Worm (Caenorhabditis elegans) whole organism, L1 larva: Measurements from ENCODE around the gene prx-10.

Experiments
- C04F5.9 ChIP-seq: sonication (generic microtip); optimal IDR thresholded peaks from 2 replicates; lab custom pipeline; 2016; ENCODE audit warnings: missing genetic modification characterization, missing compliant biosample characterization
- C16A3.4 ChIP-seq: fragments of 150-350 bp; optimal IDR thresholded peaks from 2 replicates; lab custom pipeline; 2014; ENCODE audit warnings: missing biosample characterization, missing genetic modification characterization
- C34B4.2 ChIP-seq: sonication (generic microtip); optimal IDR thresholded peaks from 2 replicates; lab custom pipeline; 2017; ENCODE audit warnings: mild to moderate bottlenecking, missing genetic modification characterization, missing compliant biosample characterization
- F16B12.6 ChIP-seq: fragments of 150-350 bp; optimal IDR thresholded peaks from 2 replicates; lab custom pipeline; 2014; ENCODE audit warnings: missing biosample characterization, missing genetic modification characterization
- aha-1 ChIP-seq: fragments of 150-350 bp; optimal IDR thresholded peaks from 2 replicates; lab custom pipeline; 2014; ENCODE audit warnings: missing biosample characterization, missing genetic modification characterization
- alr-1 ChIP-seq: fragments of 200-800 bp; sonication (Bioruptor generic); optimal IDR thresholded peaks from 2 replicates; lab custom pipeline; 2018; ENCODE audit warnings: borderline replicate concordance, mild to moderate bottlenecking, missing genetic modification characterization, missing compliant biosample characterization
- ceh-8 ChIP-seq: fragments of 200-800 bp; sonication (Bioruptor generic); optimal IDR thresholded peaks from 2 replicates; lab custom pipeline; 2018; ENCODE audit warnings: mild to moderate bottlenecking, missing genetic modification characterization, moderate library complexity, missing compliant biosample characterization
- ceh-82 ChIP-seq, 3 experiments: fragments of 150-350 bp in 1 of 3; sonication (generic microtip) in 2 of 3; optimal IDR thresholded peaks; 2 replicates each; lab custom pipeline; 2014 to 2017; ENCODE audit warnings: missing biosample characterization in 3 of 3, missing genetic modification characterization in 3 of 3
- efl-1 ChIP-seq, 4 experiments: fragments of 150-350 bp; optimal IDR thresholded peaks in 3 of 4; peaks in 1 of 4; 1 replicate in 1 of 4; 2 replicates in 3 of 4; lab custom pipeline; 2014; ENCODE audit warnings: missing biosample characterization in 2 of 4, missing genetic modification characterization in 2 of 4, missing genetic modification reagents in 2 of 4
- efl-3 ChIP-seq: fragments of 200-800 bp; sonication (Bioruptor generic); optimal IDR thresholded peaks from 2 replicates; lab custom pipeline; 2018; ENCODE audit warnings: mild to moderate bottlenecking, missing genetic modification characterization, missing compliant biosample characterization
- egl-13 ChIP-seq: sonication (generic microtip); optimal IDR thresholded peaks from 2 replicates; lab custom pipeline; 2016; ENCODE audit warnings: missing genotype, missing genetic modification reagents, missing genetic modification characterization, missing compliant biosample characterization
- egl-27 ChIP-seq, 2 experiments: fragments of 150-350 bp in 1 of 2; sonication (generic microtip); optimal IDR thresholded peaks; 3 replicates each; lab custom pipeline; 2017 to 2018; ENCODE audit warnings: missing biosample characterization in 2 of 2, missing genetic modification characterization in 2 of 2, missing genetic modification reagents in 2 of 2
- elt-2 ChIP-seq: sonication (generic microtip); optimal IDR thresholded peaks from 2 replicates; lab custom pipeline; 2016; ENCODE audit warnings: missing genetic modification characterization, mild to moderate bottlenecking, inconsistent platforms, missing compliant biosample characterization, missing genetic modification reagents
- elt-3 ChIP-seq, 6 experiments: fragments of 150-350 bp in 1 of 6; sonication (generic microtip); optimal IDR thresholded peaks; 2 replicates each; lab custom pipeline; 2017 to 2018; ENCODE audit warnings: missing biosample characterization in 6 of 6, missing genetic modification characterization in 6 of 6, inconsistent platforms in 1 of 6
- ets-5 ChIP-seq: fragments of 200-800 bp; sonication (Bioruptor generic); IDR thresholded peaks from 2 replicates; pipeline ENCODE4 v1.3.6; 2022; ENCODE audit warnings: missing genetic modification characterization, missing compliant biosample characterization
- fkh-10 ChIP-seq: sonication (generic microtip); optimal IDR thresholded peaks from 2 replicates; lab custom pipeline; 2017; ENCODE audit warnings: missing biosample characterization, missing genetic modification reagents, missing genetic modification characterization
- fkh-4 ChIP-seq: sonication (generic microtip); optimal IDR thresholded peaks from 2 replicates; lab custom pipeline; 2016; ENCODE audit warnings: missing compliant biosample characterization, missing genetic modification characterization, borderline replicate concordance
- hlh-17 ChIP-seq: fragments of 200-800 bp; sonication (Bioruptor generic); optimal IDR thresholded peaks from 2 replicates; lab custom pipeline; 2018; ENCODE audit warnings: missing genetic modification characterization, mild to moderate bottlenecking, missing compliant biosample characterization, moderate library complexity, borderline replicate concordance
- hlh-4 ChIP-seq: sonication (generic microtip); optimal IDR thresholded peaks from 2 replicates; lab custom pipeline; 2016; ENCODE audit warnings: mild to moderate bottlenecking, missing genetic modification characterization, missing compliant biosample characterization
- hpl-2 ChIP-seq: fragments of 150-350 bp; optimal IDR thresholded peaks from 2 replicates; lab custom pipeline; 2014; ENCODE audit warnings: missing biosample characterization, missing genetic modification reagents, missing genetic modification characterization
- lin-13 ChIP-seq: fragments of 150-350 bp; optimal IDR thresholded peaks from 2 replicates; lab custom pipeline; 2014; ENCODE audit warnings: missing biosample characterization, missing genetic modification reagents, missing genetic modification characterization
- lin-35 ChIP-seq, 2 experiments: fragments of 150-350 bp; optimal IDR thresholded peaks; 2 replicates each; lab custom pipeline; 2014; ENCODE audit warnings: missing biosample characterization in 2 of 2, missing genetic modification characterization in 2 of 2, missing genetic modification reagents in 2 of 2
- lin-39 ChIP-seq: fragments of 150-350 bp; optimal IDR thresholded peaks from 2 replicates; lab custom pipeline; 2014; ENCODE audit warnings: missing biosample characterization, missing genetic modification reagents, missing genetic modification characterization
- lsy-2 ChIP-seq, 2 experiments: fragments of 150-350 bp; optimal IDR thresholded peaks; 2 replicates each; lab custom pipeline; 2014; ENCODE audit warnings: missing biosample characterization in 2 of 2, missing genetic modification characterization in 2 of 2
- mep-1 ChIP-seq: fragments of 150-350 bp; optimal IDR thresholded peaks from 2 replicates; lab custom pipeline; 2014; ENCODE audit warnings: missing biosample characterization, missing genetic modification characterization
- nhr-12 ChIP-seq: sonication (generic microtip); optimal IDR thresholded peaks from 2 replicates; lab custom pipeline; 2017; ENCODE audit warnings: missing biosample characterization, missing genetic modification characterization
- nhr-20 ChIP-seq: sonication (generic microtip); optimal IDR thresholded peaks from 2 replicates; lab custom pipeline; 2016; ENCODE audit warnings: mild to moderate bottlenecking, missing genetic modification characterization, missing compliant biosample characterization
- nhr-237 ChIP-seq: fragments of 150-350 bp; optimal IDR thresholded peaks from 2 replicates; lab custom pipeline; 2014; ENCODE audit warnings: missing biosample characterization, missing genetic modification characterization
- nhr-28 ChIP-seq: fragments of 150-350 bp; optimal IDR thresholded peaks from 2 replicates; lab custom pipeline; 2014; ENCODE audit warnings: missing biosample characterization, missing genetic modification characterization
- nhr-47 ChIP-seq: sonication (generic microtip); optimal IDR thresholded peaks from 2 replicates; lab custom pipeline; 2016; ENCODE audit warnings: mild to moderate bottlenecking, missing genetic modification characterization, moderate library complexity, missing compliant biosample characterization
- nhr-76 ChIP-seq: sonication (generic microtip); optimal IDR thresholded peaks from 2 replicates; lab custom pipeline; 2017; ENCODE audit warnings: missing biosample characterization, missing genetic modification characterization
- nhr-77 ChIP-seq: fragments of 150-350 bp; optimal IDR thresholded peaks from 2 replicates; lab custom pipeline; 2014; ENCODE audit warnings: missing biosample characterization, missing genetic modification characterization
- nhr-84 ChIP-seq: sonication (generic microtip); optimal IDR thresholded peaks from 2 replicates; lab custom pipeline; 2017; ENCODE audit warnings: missing biosample characterization, missing genetic modification characterization
- nhr-85 ChIP-seq: sonication (generic microtip); peaks from one replicate; lab custom pipeline; 2016; ENCODE audit warnings: missing genetic modification characterization, inconsistent platforms, missing compliant biosample characterization
- pax-3 ChIP-seq: fragments of 200-800 bp; sonication (Bioruptor generic); optimal IDR thresholded peaks from 2 replicates; lab custom pipeline; 2018; ENCODE audit warnings: mild to moderate bottlenecking, missing genetic modification characterization, moderate library complexity, missing compliant biosample characterization
- sox-4 ChIP-seq: sonication (generic microtip); optimal IDR thresholded peaks from 2 replicates; lab custom pipeline; 2016; ENCODE audit warnings: missing genetic modification characterization, missing compliant biosample characterization
- sptf-1 ChIP-seq: fragments of 150-350 bp; optimal IDR thresholded peaks from 2 replicates; lab custom pipeline; 2014; ENCODE audit warnings: missing biosample characterization, missing genetic modification characterization
- swsn-7 ChIP-seq: sonication (generic microtip); optimal IDR thresholded peaks from 2 replicates; lab custom pipeline; 2016; ENCODE audit warnings: missing genetic modification characterization, missing compliant biosample characterization
- tbx-2 ChIP-seq: sonication (generic microtip); optimal IDR thresholded peaks from 2 replicates; lab custom pipeline; 2016; ENCODE audit warnings: missing genetic modification characterization, missing compliant biosample characterization
- unc-130 ChIP-seq: fragments of 150-350 bp; optimal IDR thresholded peaks from 2 replicates; lab custom pipeline; 2017; ENCODE audit warnings: missing biosample characterization, missing genetic modification characterization, inconsistent platforms
- unc-30 ChIP-seq: sonication (generic microtip); optimal IDR thresholded peaks from 2 replicates; lab custom pipeline; 2017; ENCODE audit warnings: missing biosample characterization, missing genetic modification characterization
- unc-62 ChIP-seq: fragments of 150-350 bp; optimal IDR thresholded peaks from 2 replicates; lab custom pipeline; 2014; ENCODE audit warnings: missing biosample characterization, missing genetic modification reagents, missing genetic modification characterization
- unc-86 ChIP-seq: sonication (generic microtip); optimal IDR thresholded peaks from 2 replicates; lab custom pipeline; 2016; ENCODE audit warnings: missing genetic modification characterization, missing compliant biosample characterization
- vab-15 ChIP-seq: sonication (generic microtip); optimal IDR thresholded peaks from 2 replicates; lab custom pipeline; 2017; ENCODE audit warnings: missing genotype, mild to moderate bottlenecking, missing genetic modification characterization, missing compliant biosample characterization
- xbp-1 ChIP-seq: sonication (generic microtip); optimal IDR thresholded peaks from 2 replicates; lab custom pipeline; 2016; ENCODE audit warnings: missing genetic modification characterization, missing compliant biosample characterization
- zag-1 ChIP-seq: fragments of 150-350 bp; optimal IDR thresholded peaks from 2 replicates; lab custom pipeline; 2014; ENCODE audit warnings: missing biosample characterization, missing genetic modification characterization
- zip-4 ChIP-seq: fragments of 200-800 bp; sonication (Bioruptor generic); optimal IDR thresholded peaks from 2 replicates; lab custom pipeline; 2018; ENCODE audit warnings: mild to moderate bottlenecking, missing genetic modification characterization, moderate library complexity, missing compliant biosample characterization
- ztf-11 ChIP-seq, 2 experiments: sonication (generic microtip); optimal IDR thresholded peaks; 2 replicates each; lab custom pipeline; 2016 to 2017; ENCODE audit warnings: missing genetic modification characterization in 2 of 2, missing biosample characterization in 1 of 2, missing compliant biosample characterization in 1 of 2
- ztf-4 ChIP-seq: fragments of 150-350 bp; optimal IDR thresholded peaks from 2 replicates; lab custom pipeline; 2014; ENCODE audit warnings: missing biosample characterization, missing genetic modification characterization

The prx-10 gene

DNA sequence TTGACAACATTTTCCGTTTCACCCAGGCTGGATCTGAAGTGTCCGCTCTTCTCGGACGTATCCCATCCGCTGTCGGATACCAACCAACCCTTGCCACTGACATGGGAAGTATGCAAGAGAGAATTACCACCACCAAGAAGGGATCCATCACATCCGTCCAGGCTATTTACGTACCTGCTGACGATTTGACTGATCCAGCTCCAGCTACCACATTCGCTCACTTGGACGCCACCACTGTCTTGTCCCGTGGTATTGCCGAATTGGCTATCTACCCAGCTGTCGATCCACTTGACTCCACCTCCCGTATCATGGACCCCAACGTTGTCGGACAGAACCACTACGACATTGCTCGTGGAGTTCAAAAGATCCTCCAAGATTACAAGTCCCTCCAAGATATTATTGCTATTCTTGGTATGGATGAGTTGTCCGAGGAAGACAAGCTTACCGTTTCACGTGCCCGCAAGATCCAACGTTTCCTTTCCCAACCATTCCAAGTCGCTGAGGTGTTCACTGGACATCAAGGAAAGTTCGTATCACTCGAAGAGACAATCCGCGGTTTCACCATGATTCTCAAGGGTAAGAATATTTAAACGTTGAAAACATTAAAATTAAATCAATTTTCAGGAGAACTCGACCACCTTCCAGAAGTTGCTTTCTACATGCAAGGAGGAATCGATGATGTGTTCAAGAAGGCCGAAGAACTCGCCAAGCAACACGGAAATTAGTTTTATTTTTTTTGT is 6.5 kb upstream of the prx-10 start:
- TF ChIP-seq hlh-17 (GFP tag; lab: Kevin White, UChicago) (no peak), ets-5 (GFP tag; lab: Robert Waterston, UW) (no peak), tbx-2 (no peak), alr-1 (peak; percentile 94), ztf-4 (tag; lab: Kevin White, UChicago) (no peak), C04F5.9 (no peak), lin-39 (tag; lab: Kevin White, UChicago) (no peak), efl-1 (optimal IDR thresholded peaks at IDR 0.05; lab: Kevin White, UChicago) (no peak), efl-1 (GFP tag; optimal IDR thresholded peaks at IDR 0.05 in 1 of 2; lab: Kevin White, UChicago) (peak in 1 of 2 experiments; percentile 90), sptf-1 (no peak), mep-1 (tag; lab: Kevin White, UChicago) (no peak), egl-13 (tag; lab: Kevin White, UChicago) (no peak), unc-62 (GFP tag; lab: Kevin White, UChicago) (no peak), hpl-2 (GFP tag; lab: Kevin White, UChicago) (no peak), C16A3.4 (tag; lab: Kevin White, UChicago) (no peak), nhr-12 (tag; lab: Kevin White, UChicago) (no peak), nhr-85 (peak; percentile 59), nhr-47 (tag; lab: Kevin White, UChicago) (no peak), nhr-76 (tag; lab: Kevin White, UChicago) (peak; percentile 33), pax-3 (tag; lab: Kevin White, UChicago) (no peak), lsy-2 (tag; optimal IDR thresholded peaks at IDR 0.05; lab: Kevin White, UChicago) (no peak), fkh-4 (tag; lab: Kevin White, UChicago) (no peak), hlh-4 (tag; lab: Kevin White, UChicago) (no peak)

DNA sequence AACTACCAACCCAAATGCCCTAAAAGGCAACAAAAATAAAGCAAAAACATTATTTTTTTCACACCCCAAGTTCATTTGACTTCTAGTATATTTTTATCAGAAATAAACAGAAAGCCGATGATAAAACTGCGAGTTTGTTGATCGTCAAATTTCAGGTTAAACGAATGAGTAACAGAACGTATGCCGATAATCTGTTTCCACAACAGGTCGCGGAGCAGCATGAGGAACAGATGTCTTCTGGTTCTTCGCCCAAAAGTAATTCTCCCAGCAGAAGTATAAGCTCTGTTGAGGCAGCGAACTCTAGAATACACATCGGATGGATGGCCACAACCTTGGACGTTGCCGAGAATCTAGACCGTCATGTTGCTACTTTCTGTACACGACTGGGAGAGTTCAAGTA is 5.8 kb upstream of the prx-10 start, which contains the start of gene prmt-5:
TSS of gene prmt-5 (plus strand) at position 141 of the 400 bp plus-strand sequence.
- TF ChIP-seq ceh-82 (tag; optimal IDR thresholded peaks at IDR 0.05; lab: Kevin White, UChicago): no peak
- no peak for TF ChIP-seq hpl-2 (GFP tag; lab: Kevin White, UChicago)
- TF ChIP-seq ztf-11 (tag; optimal IDR thresholded peaks at IDR 0.05; lab: Kevin White, UChicago): no peak
- no peak for TF ChIP-seq ceh-8
- no peak for TF ChIP-seq nhr-84
- TF ChIP-seq efl-3 (GFP tag; lab: Kevin White, UChicago): no peak
- TF ChIP-seq nhr-47 (tag; lab: Kevin White, UChicago): peak; percentile 46
- no peak for TF ChIP-seq elt-3 (tag; optimal IDR thresholded peaks at IDR 0.05; lab: Kevin White, UChicago)
- no peak for TF ChIP-seq egl-27 (tag; optimal IDR thresholded peaks at IDR 0.05; lab: Kevin White, UChicago)
- TF ChIP-seq C16A3.4 (tag; lab: Kevin White, UChicago): no peak
- TF ChIP-seq lin-35 (GFP tag; optimal IDR thresholded peaks at IDR 0.05; lab: Kevin White, UChicago): no peak
- no peak for TF ChIP-seq vab-15
- no peak for TF ChIP-seq pax-3 (tag; lab: Kevin White, UChicago)
- no peak for TF ChIP-seq swsn-7 (tag; lab: Kevin White, UChicago)
- TF ChIP-seq nhr-20 (tag; lab: Kevin White, UChicago): peak; percentile 36
- no peak for TF ChIP-seq nhr-28 (tag; lab: Kevin White, UChicago)
- peak; percentile 37 for TF ChIP-seq zip-4
- TF ChIP-seq unc-130 (tag; lab: Kevin White, UChicago): no peak
- no peak for TF ChIP-seq nhr-85
- no peak for TF ChIP-seq mep-1 (tag; lab: Kevin White, UChicago)
- no peak for TF ChIP-seq aha-1 (tag; lab: Kevin White, UChicago)
- TF ChIP-seq unc-86 (tag; lab: Kevin White, UChicago): no peak
- TF ChIP-seq xbp-1 (tag; lab: Kevin White, UChicago): peak; percentile 3
- TF ChIP-seq nhr-77 (tag; lab: Kevin White, UChicago): no peak
- TF ChIP-seq unc-30 (tag; lab: Kevin White, UChicago): no peak
- TF ChIP-seq F16B12.6 (tag; lab: Kevin White, UChicago): no peak
- TF ChIP-seq fkh-10 (GFP tag; lab: Kevin White, UChicago): no peak
- no peak for TF ChIP-seq zag-1 (tag; lab: Kevin White, UChicago)
- peak; percentile 31 for TF ChIP-seq elt-2 (tag; lab: Kevin White, UChicago)
- no peak for TF ChIP-seq sox-4
- no peak for TF ChIP-seq nhr-237 (tag; lab: Kevin White, UChicago)
- TF ChIP-seq sptf-1: no peak
- TF ChIP-seq C34B4.2 (tag; lab: Kevin White, UChicago): peak; percentile 43
- no peak for TF ChIP-seq fkh-4 (tag; lab: Kevin White, UChicago)
- no peak for TF ChIP-seq lin-13 (GFP tag; lab: Kevin White, UChicago)
- no peak for TF ChIP-seq lin-39 (tag; lab: Kevin White, UChicago)
